Fruit fly (Drosophila melanogaster) whole organism, wandering third instar larva: ENCODE measurements around the gene Nepl7.

Experiments
- CrebA ChIP-seq: fragments of 200-800 bp; sonication (Bioruptor generic); optimal IDR thresholded peaks from 2 replicates; lab custom pipeline; 2016; ENCODE audit warnings: missing biosample characterization, mild to moderate bottlenecking, missing genetic modification characterization, borderline replicate concordance
- Dfd ChIP-seq: fragments of >200 bp; optimal IDR thresholded peaks from 2 replicates; lab custom pipeline; 2017; ENCODE audit warnings: missing biosample characterization, missing genetic modification characterization
- Hr78 ChIP-seq: fragments of >200 bp; optimal IDR thresholded peaks from 2 replicates; lab custom pipeline; 2017; ENCODE audit warnings: missing biosample characterization, missing genetic modification characterization
- br ChIP-seq: fragments of 200-800 bp; sonication (Bioruptor generic); optimal IDR thresholded peaks from 2 replicates; lab custom pipeline; 2016; ENCODE audit warnings: missing biosample characterization, missing genetic modification characterization
- dmrt93B ChIP-seq: fragments of 200-800 bp; sonication (Bioruptor generic); optimal IDR thresholded peaks from 2 replicates; lab custom pipeline; 2018; ENCODE audit warnings: missing biosample characterization, mild to moderate bottlenecking, missing genetic modification characterization
- dsf ChIP-seq: sonication (Bioruptor generic); optimal IDR thresholded peaks from 2 replicates; lab custom pipeline; 2016; ENCODE audit warnings: missing biosample characterization, missing genetic modification characterization, borderline replicate concordance
- jim ChIP-seq: fragments of 175-275, 200-325 bp; sonication (Bioruptor generic); optimal IDR thresholded peaks from 2 replicates; lab custom pipeline; 2016; ENCODE audit warnings: missing biosample characterization, mild to moderate bottlenecking, missing genetic modification characterization
- pan ChIP-seq: fragments of >200 bp; optimal IDR thresholded peaks from 2 replicates; lab custom pipeline; 2017
- psq ChIP-seq: fragments of 200-800 bp; sonication (Bioruptor generic); optimal IDR thresholded peaks from 3 replicates; lab custom pipeline; 2017; ENCODE audit warnings: missing biosample characterization, mild to moderate bottlenecking, missing genetic modification characterization, moderate library complexity
- sage ChIP-seq: fragments of 200-800 bp; sonication (Bioruptor generic); optimal IDR thresholded peaks from 2 replicates; lab custom pipeline; 2016; ENCODE audit warnings: missing biosample characterization, mild to moderate bottlenecking, missing genetic modification characterization
- usp ChIP-seq: fragments of >200 bp; optimal IDR thresholded peaks from 2 replicates; lab custom pipeline; 2017; ENCODE audit warnings: missing biosample characterization, missing genetic modification characterization

Gene Nepl7

DNA sequence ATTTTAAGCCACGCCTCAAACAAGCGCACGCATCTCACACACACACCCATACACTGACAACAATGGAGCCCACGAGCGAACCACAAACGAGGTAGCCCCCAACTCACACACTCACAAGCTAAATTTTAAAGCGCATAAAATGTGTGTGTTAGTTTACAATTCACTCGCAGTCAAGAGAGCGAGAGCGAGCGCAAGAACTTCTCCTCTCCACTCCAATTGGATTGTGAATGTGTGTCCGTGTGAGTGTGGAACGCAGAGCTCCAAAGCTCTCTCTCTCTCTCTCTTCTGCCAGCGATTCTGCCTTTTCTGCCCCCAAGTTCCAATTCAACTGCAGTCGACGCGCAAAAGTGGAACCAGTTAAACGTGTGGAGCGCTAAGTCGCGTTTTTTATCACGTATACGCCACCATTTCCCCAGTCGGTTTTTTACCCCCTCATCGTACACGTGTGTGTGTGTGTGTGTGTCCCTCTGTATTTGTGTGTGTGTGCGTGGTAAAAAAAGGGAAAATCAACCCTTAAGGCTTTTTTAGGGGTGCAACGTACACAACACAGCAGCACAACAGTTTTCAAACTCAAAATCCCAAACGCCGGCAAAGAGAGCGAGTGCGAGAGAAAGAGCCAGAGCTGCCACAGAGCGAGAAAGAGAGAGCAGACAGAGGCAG, 51.4 kb downstream of the Nepl7 start (continued):
- TF ChIP-seq usp, result no peak
- TF ChIP-seq sage (GFP tag; lab: Kevin White, UChicago), result no peak
- peak; percentile 58 for TF ChIP-seq CrebA (GFP tag; lab: Kevin White, UChicago)
- TF ChIP-seq Hr78 (GFP tag; lab: Kevin White, UChicago), result no peak
- peak; percentile 6 for TF ChIP-seq psq (GFP tag; lab: Kevin White, UChicago)
- TF ChIP-seq pan (lab: Kevin White, UChicago), result no peak
- no peak for TF ChIP-seq jim
- no peak for TF ChIP-seq dmrt93B (GFP tag; lab: Kevin White, UChicago)
- TF ChIP-seq dsf (GFP tag; lab: Kevin White, UChicago), result no peak
- no peak for TF ChIP-seq Dfd (GFP tag; lab: Kevin White, UChicago)
- peak; percentile 8 for TF ChIP-seq br (GFP tag; lab: Kevin White, UChicago)
